Worm (Caenorhabditis elegans) whole organism, young adult: ENCODE data around the gene C53C11.4.

Experiments used
- Y67H2A.10 ChIP-seq: fragments of 200-800 bp; sonication (Bioruptor generic); conservative IDR thresholded peaks from 2 replicates; pipeline ENCODE4 v1.3.6; 2022; ENCODE audit warnings: missing genetic modification reagents, missing genetic modification characterization, missing compliant biosample characterization
- aptf-2 ChIP-seq: fragments of 200-800 bp; sonication (Bioruptor generic); conservative IDR thresholded peaks from 2 replicates; pipeline ENCODE4 v1.3.6; 2022; ENCODE audit warnings: missing genetic modification reagents, missing genetic modification characterization, missing compliant biosample characterization
- die-1 ChIP-seq: sonication (generic microtip); optimal IDR thresholded peaks from 2 replicates; lab custom pipeline; 2016; ENCODE audit warnings: missing genotype, mild to moderate bottlenecking, missing genetic modification characterization, missing compliant biosample characterization
- lsy-27 ChIP-seq: sonication (generic microtip); optimal IDR thresholded peaks from 2 replicates; lab custom pipeline; 2017; ENCODE audit warnings: missing genetic modification characterization, mild to moderate bottlenecking, missing compliant biosample characterization, antibody characterized with exemption, missing genotype, borderline replicate concordance; ENCODE audit not compliant: insufficient read depth
- nhr-179 ChIP-seq: sonication (generic microtip); optimal IDR thresholded peaks from 2 replicates; lab custom pipeline; 2016; ENCODE audit warnings: mild to moderate bottlenecking, missing genetic modification characterization, missing compliant biosample characterization
- pha-4 ChIP-seq: fragments of 150-350 bp; sonication (generic microtip); optimal IDR thresholded peaks from 2 replicates; lab custom pipeline; 2014; ENCODE audit warnings: missing biosample characterization, missing genetic modification reagents, missing genetic modification characterization
- sea-2 ChIP-seq: fragments of 200-800 bp; sonication (Bioruptor generic); IDR thresholded peaks from 2 replicates; pipeline ENCODE4 v1.3.6; 2022; ENCODE audit warnings: missing genetic modification characterization, missing compliant biosample characterization
- ztf-26 ChIP-seq: sonication (generic microtip); optimal IDR thresholded peaks from 2 replicates; lab custom pipeline; 2017; ENCODE audit warnings: missing genetic modification characterization, missing compliant biosample characterization
- ztf-3 ChIP-seq: fragments of 200-800 bp; sonication (Bioruptor generic); optimal IDR thresholded peaks from 2 replicates; lab custom pipeline; 2018; ENCODE audit warnings: mild to moderate bottlenecking, missing genetic modification characterization, missing compliant biosample characterization

DNA sequence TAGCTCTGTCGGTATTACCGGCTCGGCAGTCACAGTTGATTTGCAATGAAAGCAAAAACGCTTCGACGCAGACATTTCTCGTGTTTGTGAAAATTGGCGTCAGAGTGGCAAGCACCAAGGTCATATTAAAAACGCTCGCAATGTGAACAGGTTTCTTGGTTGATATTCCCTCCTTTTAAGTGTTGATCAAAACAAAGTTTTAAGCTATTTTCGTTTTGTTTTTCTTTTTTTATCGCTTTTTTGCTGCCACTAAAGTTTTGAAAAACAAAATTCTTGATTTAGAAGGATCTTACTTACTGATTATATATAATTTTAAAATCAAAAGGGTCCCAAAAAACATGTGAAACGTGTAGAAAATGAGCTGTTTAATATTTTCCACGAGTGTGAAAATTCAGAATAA, 16.0 kb upstream of the C53C11.4 start, which contains the start of gene C33E10.8:
- TF ChIP-seq ztf-3 (GFP tag; lab: Kevin White, UChicago) (no peak), Y67H2A.10 (GFP tag; lab: Robert Waterston, UW) (no peak), aptf-2 (GFP tag; lab: Robert Waterston, UW) (no peak), die-1 (tag; lab: Kevin White, UChicago) (no peak), lsy-27 (tag; lab: Kevin White, UChicago) (no peak), ztf-26 (tag; lab: Kevin White, UChicago) (no peak), sea-2 (GFP tag; lab: Robert Waterston, UW) (no peak), nhr-179 (no peak), pha-4 (tag; lab: Kevin White, UChicago) (no peak)
